Fruit fly (Drosophila melanogaster) whole organism, embryonic: Measurements from ENCODE around the gene CG32267.

Source experiments
- Abd-B ChIP-seq: fragments of 200-800 bp; sonication (Bioruptor generic); optimal IDR thresholded peaks from 2 replicates; lab custom pipeline; 2018; ENCODE audit warnings: missing biosample characterization, mild to moderate bottlenecking, missing genetic modification characterization, moderate library complexity
- B-H1 ChIP-seq: fragments of 200-800 bp; sonication (Bioruptor generic); IDR thresholded peaks from 3 replicates; pipeline ENCODE4 v1.3.6; 2022; ENCODE audit warnings: missing biosample characterization, missing genetic modification characterization
- B-H2 ChIP-seq: fragments of 200-800 bp; sonication (Bioruptor generic); optimal IDR thresholded peaks from 2 replicates; lab custom pipeline; 2018; ENCODE audit warnings: missing biosample characterization, mild to moderate bottlenecking, missing genetic modification characterization
- Bgb ChIP-seq: fragments of 200-800 bp; sonication (Bioruptor generic); IDR thresholded peaks from 2 replicates; pipeline ENCODE4 v1.3.6; 2022; ENCODE audit warnings: missing biosample characterization, missing genetic modification characterization; ENCODE audit not compliant: partially characterized antibody
- CG10209 ChIP-seq: fragments of 200-800 bp; sonication (Bioruptor generic); optimal IDR thresholded peaks from 3 replicates; lab custom pipeline; 2017; ENCODE audit warnings: missing biosample characterization, mild to moderate bottlenecking, missing genetic modification characterization, missing genetic modification reagents
- CG11093 ChIP-seq: fragments of 200-800 bp; sonication (Bioruptor generic); IDR thresholded peaks from 3 replicates; pipeline ENCODE4 v1.3.6; 2022; ENCODE audit warnings: missing biosample characterization, missing genetic modification characterization
- CG11696 ChIP-seq: fragments of 200-800 bp; sonication (Bioruptor generic); IDR thresholded peaks from 2 replicates; pipeline ENCODE4 v1.3.6; 2022; ENCODE audit warnings: missing biosample characterization, missing genetic modification characterization
- CG12942 ChIP-seq: fragments of 200-800 bp; sonication (Bioruptor generic); optimal IDR thresholded peaks from 3 replicates; lab custom pipeline; 2016; ENCODE audit warnings: missing biosample characterization, missing genetic modification characterization
- CG1529 ChIP-seq: fragments of 200-800 bp; sonication (Bioruptor generic); optimal IDR thresholded peaks from 3 replicates; lab custom pipeline; 2018; ENCODE audit warnings: missing biosample characterization, missing genetic modification characterization
- CG16815 ChIP-seq: fragments of 200-800 bp; sonication (Bioruptor generic); optimal IDR thresholded peaks from 3 replicates; lab custom pipeline; 2017; ENCODE audit warnings: missing biosample characterization, mild to moderate bottlenecking, missing genetic modification characterization
- CG17385 ChIP-seq: fragments of 200-800 bp; sonication (Bioruptor generic); optimal IDR thresholded peaks from 3 replicates; lab custom pipeline; 2018; ENCODE audit warnings: missing biosample characterization, mild to moderate bottlenecking, missing genetic modification characterization
- CG2202 ChIP-seq: fragments of 200-800 bp; sonication (Bioruptor generic); optimal IDR thresholded peaks from 2 replicates; lab custom pipeline; 2018; ENCODE audit warnings: missing biosample characterization, mild to moderate bottlenecking, missing genetic modification characterization
- CG2712 ChIP-seq: fragments of 200-800 bp; optimal IDR thresholded peaks from 3 replicates; lab custom pipeline; 2019; ENCODE audit warnings: missing biosample characterization, mild to moderate bottlenecking, missing genetic modification characterization, moderate library complexity
- CG30431 ChIP-seq: fragments of 200-800 bp; sonication (Bioruptor generic); optimal IDR thresholded peaks from 2 replicates; lab custom pipeline; 2017; ENCODE audit warnings: missing biosample characterization, missing genetic modification characterization
- CG31224 ChIP-seq: fragments of 200-800 bp; sonication (Bioruptor generic); IDR thresholded peaks from 2 replicates; pipeline ENCODE4 v1.3.6; 2022; ENCODE audit warnings: missing biosample characterization, missing genetic modification characterization
- CG3995 ChIP-seq: fragments of 200-800 bp; sonication (Bioruptor generic); optimal IDR thresholded peaks from 3 replicates; lab custom pipeline; 2016; ENCODE audit warnings: missing biosample characterization, missing genetic modification characterization
- CG4730 ChIP-seq: fragments of 200-800 bp; sonication (Bioruptor generic); IDR thresholded peaks from 2 replicates; pipeline ENCODE4 v1.3.6; 2022; ENCODE audit warnings: missing biosample characterization, missing genetic modification characterization
- CG6272 ChIP-seq: fragments of 200-800 bp; sonication (Bioruptor generic); IDR thresholded peaks from 2 replicates; pipeline ENCODE4 v1.3.6; 2022; ENCODE audit warnings: missing biosample characterization, missing genetic modification characterization
- CG7556 ChIP-seq: fragments of 200-800 bp; sonication (Bioruptor generic); optimal IDR thresholded peaks from 2 replicates; lab custom pipeline; 2017; ENCODE audit warnings: missing biosample characterization, mild to moderate bottlenecking, missing genetic modification characterization
- CG7839 ChIP-seq: fragments of 200-800 bp; sonication (Bioruptor generic); optimal IDR thresholded peaks from 3 replicates; lab custom pipeline; 2018; ENCODE audit warnings: missing biosample characterization, mild to moderate bottlenecking, missing genetic modification characterization, moderate library complexity
- CG9817 ChIP-seq: fragments of 200-800 bp; sonication (Bioruptor generic); optimal IDR thresholded peaks from 2 replicates; lab custom pipeline; 2018; ENCODE audit warnings: missing biosample characterization, mild to moderate bottlenecking, missing genetic modification characterization, moderate library complexity
- D ChIP-seq, 2 experiments: fragments of 200-800 bp in 1 of 2; fragments of >200 bp in 1 of 2; sonication (Bioruptor generic) in 1 of 2; optimal IDR thresholded peaks; 2 replicates in 1 of 2; 3 replicates in 1 of 2; lab custom pipeline; 2017; ENCODE audit warnings: mild to moderate bottlenecking in 1 of 2, missing biosample characterization in 1 of 2, missing genetic modification characterization in 1 of 2, missing genetic modification reagents in 1 of 2
- Dbx ChIP-seq: fragments of 200-800 bp; sonication (Bioruptor generic); IDR thresholded peaks from 3 replicates; pipeline ENCODE4 v1.3.6; 2022; ENCODE audit warnings: missing biosample characterization, missing genetic modification characterization
- Doc3 ChIP-seq: fragments of 200-800 bp; sonication (Bioruptor generic); IDR thresholded peaks from 3 replicates; pipeline ENCODE4 v1.3.6; 2022; ENCODE audit warnings: missing biosample characterization, missing genetic modification characterization; ENCODE audit not compliant: partially characterized antibody
- E2f1 ChIP-seq: fragments of 200-800 bp; sonication (Bioruptor generic); IDR thresholded peaks from 2 replicates; pipeline ENCODE4 v1.3.6; 2022; ENCODE audit warnings: missing biosample characterization, missing genetic modification characterization
- HLH54F ChIP-seq: fragments of 200-800 bp; sonication (Bioruptor generic); optimal IDR thresholded peaks from 3 replicates; lab custom pipeline; 2016; ENCODE audit warnings: missing biosample characterization, missing genetic modification characterization
- HLHmδ ChIP-seq: fragments of 200-800 bp; sonication (Bioruptor generic); optimal IDR thresholded peaks from 2 replicates; lab custom pipeline; 2018; ENCODE audit warnings: missing biosample characterization, mild to moderate bottlenecking, missing genetic modification characterization, moderate library complexity
- MESR4 ChIP-seq: fragments of 200-800 bp; sonication (Bioruptor generic); optimal IDR thresholded peaks from 2 replicates; lab custom pipeline; 2018; ENCODE audit warnings: missing biosample characterization, mild to moderate bottlenecking, missing genetic modification characterization, moderate library complexity
- Oaz ChIP-seq: fragments of 200-800 bp; sonication (Bioruptor generic); IDR thresholded peaks from 2 replicates; pipeline ENCODE4 v1.3.6; 2022; ENCODE audit warnings: missing biosample characterization, missing genetic modification characterization
- Sox102F ChIP-seq: fragments of 200-800 bp; sonication (Bioruptor generic); optimal IDR thresholded peaks from 2 replicates; lab custom pipeline; 2018; ENCODE audit warnings: missing biosample characterization, mild to moderate bottlenecking, missing genetic modification characterization, moderate library complexity
- Tbp ChIP-seq: fragments of >200 bp; optimal IDR thresholded peaks from 2 replicates; lab custom pipeline; 2018; ENCODE audit warnings: missing biosample characterization, missing genetic modification characterization
- ab ChIP-seq: fragments of 200-800 bp; sonication (Bioruptor generic); optimal IDR thresholded peaks from 2 replicates; lab custom pipeline; 2016; ENCODE audit warnings: missing biosample characterization, missing genetic modification characterization
- corto ChIP-seq: fragments of 200-800 bp; sonication (Bioruptor generic); optimal IDR thresholded peaks from 2 replicates; lab custom pipeline; 2016; ENCODE audit warnings: missing biosample characterization, mild to moderate bottlenecking, missing genetic modification characterization, moderate library complexity
- danr ChIP-seq: fragments of 200-800 bp; sonication (Bioruptor generic); IDR thresholded peaks from 2 replicates; pipeline ENCODE4 v1.3.6; 2022; ENCODE audit warnings: missing biosample characterization, missing genetic modification characterization
- dimm ChIP-seq: fragments of 200-800 bp; sonication (Bioruptor generic); IDR thresholded peaks from 2 replicates; pipeline ENCODE4 v1.3.6; 2022; ENCODE audit warnings: missing biosample characterization, missing genetic modification characterization
- emc ChIP-seq: fragments of 200-800 bp; sonication (Bioruptor generic); optimal IDR thresholded peaks from 2 replicates; lab custom pipeline; 2016; ENCODE audit warnings: missing biosample characterization, missing genetic modification characterization
- fd102C ChIP-seq: fragments of 200-800 bp; sonication (Bioruptor generic); optimal IDR thresholded peaks from 2 replicates; lab custom pipeline; 2018; ENCODE audit warnings: missing biosample characterization, mild to moderate bottlenecking, missing genetic modification characterization, moderate library complexity
- h ChIP-seq: fragments of >200 bp; optimal IDR thresholded peaks from 2 replicates; lab custom pipeline; 2017
- insv ChIP-seq, 2 experiments: fragments of 200-800 bp; sonication (Bioruptor generic); optimal IDR thresholded peaks; 3 replicates each; lab custom pipeline; 2016 to 2018; ENCODE audit warnings: missing biosample characterization in 2 of 2, missing genetic modification characterization in 2 of 2
- inv ChIP-seq: fragments of 200-800 bp; sonication (Bioruptor generic); IDR thresholded peaks from 2 replicates; pipeline ENCODE4 v1.3.6; 2022; ENCODE audit warnings: missing biosample characterization, missing genetic modification characterization; ENCODE audit not compliant: partially characterized antibody
- lab ChIP-seq: fragments of 200-800 bp; sonication (Bioruptor generic); optimal IDR thresholded peaks from 3 replicates; lab custom pipeline; 2017; ENCODE audit warnings: missing biosample characterization, missing genetic modification characterization, mild to moderate bottlenecking, moderate library complexity, missing genetic modification reagents
- lbe ChIP-seq: fragments of 200-800 bp; sonication (Bioruptor generic); optimal IDR thresholded peaks from 2 replicates; lab custom pipeline; 2016; ENCODE audit warnings: missing biosample characterization, mild to moderate bottlenecking, missing genetic modification characterization
- nau ChIP-seq: fragments of 200-800 bp; sonication (Bioruptor generic); optimal IDR thresholded peaks from 3 replicates; lab custom pipeline; 2017; ENCODE audit warnings: missing biosample characterization, mild to moderate bottlenecking, missing genetic modification characterization, missing genetic modification reagents
- run ChIP-seq: fragments of 200-800 bp; sonication (Bioruptor generic); optimal IDR thresholded peaks from 3 replicates; lab custom pipeline; 2018; ENCODE audit warnings: missing biosample characterization, mild to moderate bottlenecking, missing genetic modification characterization
- sisA ChIP-seq: fragments of 200-800 bp; sonication (Bioruptor generic); IDR thresholded peaks from 2 replicates; pipeline ENCODE4 v1.3.6; 2022; ENCODE audit warnings: missing biosample characterization, missing genetic modification characterization
- slbo ChIP-seq: fragments of 200-800 bp; sonication (Bioruptor generic); IDR thresholded peaks from 2 replicates; pipeline ENCODE4 v1.3.6; 2022; ENCODE audit warnings: missing biosample characterization, missing genetic modification characterization
- tio ChIP-seq: fragments of 200-800 bp; sonication (Bioruptor generic); optimal IDR thresholded peaks from 2 replicates; lab custom pipeline; 2017; ENCODE audit warnings: missing biosample characterization, missing genetic modification characterization, inconsistent platforms
- unc-4 ChIP-seq: fragments of 200-800 bp; sonication (Bioruptor generic); IDR thresholded peaks from 2 replicates; pipeline ENCODE4 v1.3.6; 2022; ENCODE audit warnings: missing biosample characterization, missing genetic modification characterization; ENCODE audit not compliant: partially characterized antibody
- wek ChIP-seq: fragments of 200-800 bp; sonication (Bioruptor generic); optimal IDR thresholded peaks from 3 replicates; lab custom pipeline; 2018; ENCODE audit warnings: missing biosample characterization, mild to moderate bottlenecking, missing genetic modification characterization, moderate library complexity
- zen ChIP-seq: fragments of 200-800 bp; sonication (Bioruptor generic); optimal IDR thresholded peaks from 3 replicates; lab custom pipeline; 2018; ENCODE audit warnings: missing biosample characterization, mild to moderate bottlenecking, missing genetic modification characterization, moderate library complexity

CG32267 gene

dm6 chr3L:3517894-3518293 is 46.0 kb upstream of the CG32267 start (continued):
- TF ChIP-seq fd102C (GFP tag; lab: Kevin White, UChicago) (no peak), lab (GFP tag; lab: Kevin White, UChicago) (peak; percentile 93), wek (peak; percentile 73), slbo (GFP tag; lab: Robert Waterston, UW) (peak; percentile 97), tio (GFP tag; lab: Kevin White, UChicago) (peak; percentile 77), MESR4 (GFP tag; lab: Kevin White, UChicago) (peak; percentile 16), Oaz (GFP tag; lab: Robert Waterston, UW) (peak; percentile 93), CG3995 (GFP tag; lab: Kevin White, UChicago) (peak; percentile 46), E2f1 (GFP tag; lab: Robert Waterston, UW) (peak; percentile 90), emc (GFP tag; lab: Kevin White, UChicago) (peak; percentile 77), CG2202 (tag; lab: Kevin White, UChicago) (peak; percentile 62), B-H1 (GFP tag; lab: Robert Waterston, UW) (peak; percentile 82), dimm (GFP tag; lab: Robert Waterston, UW) (peak; percentile 92), CG9817 (peak; percentile 87), danr (GFP tag; lab: Robert Waterston, UW) (peak; percentile 69), CG11696 (peak; percentile 88), CG2712 (peak; percentile 75), CG10209 (peak; percentile 87), B-H2 (GFP tag; lab: Kevin White, UChicago) (peak; percentile 26), nau (GFP tag; lab: Kevin White, UChicago) (peak; percentile 83), Tbp (no peak), corto (GFP tag; lab: Kevin White, UChicago) (peak; percentile 77), CG16815 (GFP tag; lab: Kevin White, UChicago) (peak; percentile 76), unc-4 (GFP tag; lab: Robert Waterston, UW) (no peak), HLH54F (GFP tag; lab: Kevin White, UChicago) (peak; percentile 88), CG6272 (peak; percentile 86), CG12942 (GFP tag; lab: Kevin White, UChicago) (peak; percentile 79), CG30431 (GFP tag; lab: Kevin White, UChicago) (peak; percentile 67), CG1529 (GFP tag; lab: Kevin White, UChicago) (peak; percentile 79), h (lab: Kevin White, UChicago) (no peak), CG11093 (GFP tag; lab: Robert Waterston, UW) (peak; percentile 64; the same call in 1 of the 3 replicates), Dbx (peak; percentile 94), lbe (GFP tag; lab: Kevin White, UChicago) (peak; percentile 82), CG7556 (GFP tag; lab: Kevin White, UChicago) (peak; percentile 90), Bgb (GFP tag; lab: Robert Waterston, UW) (no peak), HLHmδ (GFP tag; lab: Kevin White, UChicago) (no peak), Doc3 (GFP tag; lab: Robert Waterston, UW) (no peak), inv (no peak), sisA (GFP tag; lab: Robert Waterston, UW) (peak; percentile 97), Sox102F (peak; percentile 91), CG4730 (GFP tag; lab: Robert Waterston, UW) (peak; percentile 91), CG17385 (GFP tag; lab: Kevin White, UChicago) (peak; percentile 83), ab (GFP tag; lab: Kevin White, UChicago) (peak; percentile 79), CG31224 (peak; percentile 85), insv (GFP tag; optimal IDR thresholded peaks at IDR 0.05; lab: Kevin White, UChicago) (peak in 1 of 2 experiments; percentile 17), zen (tag; lab: Kevin White, UChicago) (peak; percentile 71), Abd-B (GFP tag; lab: Kevin White, UChicago) (peak; percentile 90), D (optimal IDR thresholded peaks at IDR 0.05; lab: Kevin White, UChicago) (no peak), D (GFP tag; optimal IDR thresholded peaks at IDR 0.05; lab: Kevin White, UChicago) (peak; percentile 80), CG7839 (tag; lab: Kevin White, UChicago) (peak; percentile 90), run (tag; lab: Kevin White, UChicago) (peak; percentile 67)
